Fruit fly (Drosophila melanogaster): ENCODE data around the gene Nedd4.

The Nedd4 gene

DNA sequence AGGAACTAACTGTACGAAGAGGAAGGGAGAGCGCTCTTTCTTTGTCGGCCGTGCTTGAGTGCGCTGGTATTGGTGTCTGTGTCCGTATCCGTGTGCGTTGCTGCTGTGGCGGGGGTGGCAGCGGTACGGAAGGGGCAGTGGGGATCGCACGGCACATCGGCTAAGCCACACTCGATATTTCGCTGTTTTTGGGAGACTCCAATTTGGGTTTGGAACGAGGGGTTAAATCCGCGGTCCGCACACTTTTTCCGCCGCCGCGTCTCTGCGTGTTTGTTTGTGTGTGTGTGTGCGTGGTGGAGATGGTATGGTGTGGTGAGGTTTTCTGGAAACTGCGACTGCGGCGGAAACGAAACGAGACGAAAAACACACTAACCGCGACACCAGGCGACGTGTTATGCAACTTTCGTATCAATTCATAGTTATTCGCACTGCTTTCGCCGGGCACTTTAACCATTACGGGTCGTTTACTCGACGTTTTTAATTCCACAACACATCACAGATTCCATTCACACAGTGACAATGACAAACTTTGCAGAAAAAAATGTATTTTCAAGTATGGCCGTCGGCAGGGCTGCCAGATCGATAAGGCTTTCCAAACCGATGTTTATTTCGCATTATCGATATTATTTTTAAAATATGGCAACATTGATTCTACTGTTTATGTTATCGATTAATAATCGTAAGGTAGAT is 27.5 kb downstream of the Nedd4 start, which contains the start of gene CycT (continued):
- TF ChIP-seq CG17328 (GFP tag; IDR thresholded peaks at IDR 0.05), result 0 out of 2 replicates have a peak, but pooled peaks have one; percentile 39
- no peak for TF ChIP-seq hkb (optimal IDR thresholded peaks at IDR 0.05)
- TF ChIP-seq hkb (GFP tag; IDR thresholded peaks at IDR 0.05), result peak; percentile 67
- peak; percentile 10 for TF ChIP-seq CG30403 (GFP tag; optimal IDR thresholded peaks at IDR 0.05)
- TF ChIP-seq peb (GFP tag; IDR thresholded peaks at IDR 0.05), result no peak
- TF ChIP-seq cato (GFP tag; optimal IDR thresholded peaks at IDR 0.05; ENCODE audit: borderline replicate concordance), result no peak
- TF ChIP-seq sug (tag; optimal IDR thresholded peaks at IDR 0.05), result peak; percentile 53
- no peak for TF ChIP-seq CG17612 (GFP tag; IDR thresholded peaks at IDR 0.05)
- TF ChIP-seq CG4404 (GFP tag; IDR thresholded peaks at IDR 0.05), result no peak
- no peak for TF ChIP-seq corto (GFP tag; optimal IDR thresholded peaks at IDR 0.05)
- TF ChIP-seq NfI (GFP tag; optimal IDR thresholded peaks at IDR 0.05), result peak; percentile 50
- no peak for TF ChIP-seq Kr (GFP tag; optimal IDR thresholded peaks at IDR 0.05)
- TF ChIP-seq pum (GFP tag; optimal IDR thresholded peaks at IDR 0.05), result no peak
- TF ChIP-seq org-1 (GFP tag; optimal IDR thresholded peaks at IDR 0.05), result no peak
- no peak for TF ChIP-seq dan (GFP tag; IDR thresholded peaks at IDR 0.05)
- peak; percentile 81 for TF ChIP-seq CG10543 (GFP tag; optimal IDR thresholded peaks at IDR 0.05)
- TF ChIP-seq sc (optimal IDR thresholded peaks at IDR 0.05), result no peak
- no peak for TF ChIP-seq sc (GFP tag; optimal IDR thresholded peaks at IDR 0.05)
- no peak for TF ChIP-seq CG3163 (GFP tag; optimal IDR thresholded peaks at IDR 0.05)
- TF ChIP-seq CG4282 (GFP tag; optimal IDR thresholded peaks at IDR 0.05), result no peak
- TF ChIP-seq onecut (GFP tag; IDR thresholded peaks at IDR 0.05), result no peak
- TF ChIP-seq MESR4 (GFP tag; optimal IDR thresholded peaks at IDR 0.05), result peak; percentile 98
- no peak for TF ChIP-seq B-H1 (GFP tag; IDR thresholded peaks at IDR 0.05)
- no peak for TF ChIP-seq al (GFP tag; IDR thresholded peaks at IDR 0.05)
- TF ChIP-seq jigr1 (GFP tag; IDR thresholded peaks at IDR 0.05), result no peak
- peak; percentile 97 for TF ChIP-seq Ets97D (GFP tag; optimal IDR thresholded peaks at IDR 0.05)
- TF ChIP-seq Dll (GFP tag; IDR thresholded peaks at IDR 0.05; ENCODE audit: partially characterized antibody), result peak; percentile 91
- TF ChIP-seq Dip3 (GFP tag; optimal IDR thresholded peaks at IDR 0.05), result no peak
- peak; percentile 100 for TF ChIP-seq YL-1 (GFP tag; optimal IDR thresholded peaks at IDR 0.05)
- TF ChIP-seq crp (GFP tag; optimal IDR thresholded peaks at IDR 0.05), result peak in 1 of 2 experiments; percentile 18
- peak; percentile 10 for TF ChIP-seq CG33213 (GFP tag; optimal IDR thresholded peaks at IDR 0.05)
- no peak for TF ChIP-seq ftz-f1 (GFP tag; optimal IDR thresholded peaks at IDR 0.05)
- no peak for TF ChIP-seq NFAT (GFP tag; IDR thresholded peaks at IDR 0.05)
- TF ChIP-seq ac (GFP tag; optimal IDR thresholded peaks at IDR 0.05), result no peak
- peak; percentile 8 for TF ChIP-seq CG9609 (GFP tag; optimal IDR thresholded peaks at IDR 0.05)
- TF ChIP-seq cg (GFP tag; optimal IDR thresholded peaks at IDR 0.05), result peak; percentile 97
- no peak for TF ChIP-seq pb (GFP tag; optimal IDR thresholded peaks at IDR 0.05)
- no peak for TF ChIP-seq oc (tag; optimal IDR thresholded peaks at IDR 0.05)
- no peak for TF ChIP-seq bigmax (GFP tag; optimal IDR thresholded peaks at IDR 0.05)
- TF ChIP-seq hbn (GFP tag; IDR thresholded peaks at IDR 0.05; ENCODE audit: partially characterized antibody), result peak; percentile 86
- no peak for TF ChIP-seq toy (GFP tag; IDR thresholded peaks at IDR 0.05)
- peak; percentile 24 for TF ChIP-seq fd3F (GFP tag; optimal IDR thresholded peaks at IDR 0.05)
- no peak for TF ChIP-seq Dip2 (GFP tag; IDR thresholded peaks at IDR 0.05)
- TF ChIP-seq CG7839 (tag; optimal IDR thresholded peaks at IDR 0.05), result no peak
- TF ChIP-seq Xbp1 (GFP tag; optimal IDR thresholded peaks at IDR 0.05), result peak; percentile 0
- TF ChIP-seq CG10431 (GFP tag; optimal IDR thresholded peaks at IDR 0.05), result no peak
- no peak for TF ChIP-seq aop (GFP tag; IDR thresholded peaks at IDR 0.05)
- TF ChIP-seq Nf-YB (GFP tag; optimal IDR thresholded peaks at IDR 0.05), result no peak
- TF ChIP-seq kay (GFP tag; optimal IDR thresholded peaks at IDR 0.05), result no peak
- TF ChIP-seq Nf-YC (tag; optimal IDR thresholded peaks at IDR 0.05), result peak; percentile 59
- no peak for TF ChIP-seq Ptx1 (GFP tag; IDR thresholded peaks at IDR 0.05)
